Fruit fly (Drosophila melanogaster) whole organism, embryonic: ENCODE measurements around the gene Ror.
A peak's percentile ranks its signal among the peaks of the same experiment; 100 is the strongest.

ENCODE experiments used
- Abd-B ChIP-seq: fragments of 200-800 bp; sonication (Bioruptor generic); optimal IDR thresholded peaks from 2 replicates; lab custom pipeline; 2018; ENCODE audit warnings: missing biosample characterization, mild to moderate bottlenecking, missing genetic modification characterization, moderate library complexity
- B-H2 ChIP-seq: fragments of 200-800 bp; sonication (Bioruptor generic); optimal IDR thresholded peaks from 2 replicates; lab custom pipeline; 2018; ENCODE audit warnings: missing biosample characterization, mild to moderate bottlenecking, missing genetic modification characterization
- Bgb ChIP-seq: fragments of 200-800 bp; sonication (Bioruptor generic); IDR thresholded peaks from 2 replicates; pipeline ENCODE4 v1.3.6; 2022; ENCODE audit warnings: missing biosample characterization, missing genetic modification characterization; ENCODE audit not compliant: partially characterized antibody
- BtbVII ChIP-seq: fragments of 200-800 bp; sonication (Bioruptor generic); optimal IDR thresholded peaks from 3 replicates; lab custom pipeline; 2017; ENCODE audit warnings: missing biosample characterization, mild to moderate bottlenecking, missing genetic modification characterization
- CG1024 ChIP-seq: fragments of 200-800 bp; sonication (Bioruptor generic); IDR thresholded peaks from 2 replicates; pipeline ENCODE4 v1.3.6; 2022; ENCODE audit warnings: missing biosample characterization, missing genetic modification characterization
- CG10321 ChIP-seq: fragments of 200-800 bp; sonication (Bioruptor generic); IDR thresholded peaks from 2 replicates; pipeline ENCODE4 v1.3.6; 2022; ENCODE audit warnings: missing biosample characterization, missing genetic modification characterization
- CG11723 ChIP-seq: fragments of 200-800 bp; sonication (Bioruptor generic); optimal IDR thresholded peaks from 2 replicates; lab custom pipeline; 2017; ENCODE audit warnings: missing biosample characterization, mild to moderate bottlenecking, missing genetic modification characterization
- CG12391 ChIP-seq: fragments of 200-800 bp; sonication (Bioruptor generic); optimal IDR thresholded peaks from 3 replicates; lab custom pipeline; 2018; ENCODE audit warnings: missing biosample characterization, mild to moderate bottlenecking, missing genetic modification characterization, moderate library complexity
- CG1603 ChIP-seq: fragments of 200-800 bp; sonication (Bioruptor generic); optimal IDR thresholded peaks from 2 replicates; lab custom pipeline; 2019; ENCODE audit warnings: missing biosample characterization, mild to moderate bottlenecking, missing genetic modification characterization, moderate library complexity
- CG17385 ChIP-seq: fragments of 200-800 bp; sonication (Bioruptor generic); optimal IDR thresholded peaks from 3 replicates; lab custom pipeline; 2018; ENCODE audit warnings: missing biosample characterization, mild to moderate bottlenecking, missing genetic modification characterization
- CG18599 ChIP-seq: fragments of 200-800 bp; sonication (Bioruptor generic); optimal IDR thresholded peaks from 3 replicates; lab custom pipeline; 2017; ENCODE audit warnings: missing biosample characterization, missing genetic modification characterization, mild to moderate bottlenecking, moderate library complexity, missing genetic modification reagents
- CG2116 ChIP-seq: fragments of 200-800 bp; sonication (Bioruptor generic); optimal IDR thresholded peaks from 3 replicates; lab custom pipeline; 2018; ENCODE audit warnings: missing biosample characterization, mild to moderate bottlenecking, missing genetic modification characterization
- CG30020 ChIP-seq: fragments of 200-800 bp; optimal IDR thresholded peaks from 2 replicates; lab custom pipeline; 2019; ENCODE audit warnings: missing biosample characterization, mild to moderate bottlenecking, missing genetic modification characterization, moderate library complexity
- CG3281 ChIP-seq: fragments of 200-800 bp; sonication (Bioruptor generic); optimal IDR thresholded peaks from 3 replicates; lab custom pipeline; 2017; ENCODE audit warnings: missing biosample characterization, mild to moderate bottlenecking, missing genetic modification characterization
- CG34376 ChIP-seq: fragments of 200-800 bp; sonication (Bioruptor generic); optimal IDR thresholded peaks from 2 replicates; lab custom pipeline; 2018; ENCODE audit warnings: missing biosample characterization, mild to moderate bottlenecking, missing genetic modification characterization
- CG4424 ChIP-seq: fragments of 200-800 bp; sonication (Bioruptor generic); optimal IDR thresholded peaks from 3 replicates; lab custom pipeline; 2016; ENCODE audit warnings: missing biosample characterization, missing genetic modification characterization
- CG7357 ChIP-seq: fragments of 200-800 bp; sonication (Bioruptor generic); IDR thresholded peaks from 3 replicates; pipeline ENCODE4 v1.3.6; 2022; ENCODE audit warnings: missing biosample characterization, missing genetic modification characterization
- CG7963 ChIP-seq: fragments of 200-800 bp; sonication (Bioruptor generic); IDR thresholded peaks from 3 replicates; pipeline ENCODE4 v1.3.6; 2022; ENCODE audit warnings: missing biosample characterization, missing genetic modification characterization; ENCODE audit not compliant: partially characterized antibody
- CG8924 ChIP-seq: fragments of 200-800 bp; optimal IDR thresholded peaks from 3 replicates; lab custom pipeline; 2019; ENCODE audit warnings: missing biosample characterization, mild to moderate bottlenecking, missing genetic modification characterization, moderate library complexity
- CG9727 ChIP-seq: fragments of 200-800 bp; sonication (Bioruptor generic); optimal IDR thresholded peaks from 3 replicates; lab custom pipeline; 2017; ENCODE audit warnings: missing biosample characterization, mild to moderate bottlenecking, missing genetic modification characterization
- CkIIα-i1 ChIP-seq: fragments of 200-800 bp; sonication (Bioruptor generic); IDR thresholded peaks from 2 replicates; pipeline ENCODE4 v1.3.6; 2022; ENCODE audit warnings: missing biosample characterization, missing genetic modification characterization
- CrebB ChIP-seq: fragments of 200-800 bp; sonication (Bioruptor generic); optimal IDR thresholded peaks from 3 replicates; lab custom pipeline; 2018; ENCODE audit warnings: missing biosample characterization, mild to moderate bottlenecking, missing genetic modification characterization
- D19B ChIP-seq: fragments of 200-800 bp; sonication (Bioruptor generic); optimal IDR thresholded peaks from 2 replicates; lab custom pipeline; 2017; ENCODE audit warnings: missing biosample characterization, mild to moderate bottlenecking, missing genetic modification characterization
- Eip74EF ChIP-seq, 2 experiments: fragments of 200-800 bp in 1 of 2; fragments of >200 bp in 1 of 2; sonication (Bioruptor generic) in 1 of 2; optimal IDR thresholded peaks; 2 replicates each; lab custom pipeline; 2017 to 2019; ENCODE audit warnings: missing biosample characterization in 2 of 2, missing genetic modification characterization in 2 of 2, mild to moderate bottlenecking in 1 of 2, moderate library complexity in 1 of 2
- Gsc ChIP-seq: fragments of 200-800 bp; sonication (Bioruptor generic); IDR thresholded peaks from 2 replicates; pipeline ENCODE4 v1.3.6; 2022; ENCODE audit warnings: missing biosample characterization, missing genetic modification characterization
- HLH4C ChIP-seq: fragments of 200-800 bp; sonication (Bioruptor generic); IDR thresholded peaks from 3 replicates; pipeline ENCODE4 v1.3.6; 2022; ENCODE audit warnings: missing biosample characterization, missing genetic modification characterization; ENCODE audit not compliant: partially characterized antibody
- HLHmδ ChIP-seq: fragments of 200-800 bp; sonication (Bioruptor generic); optimal IDR thresholded peaks from 2 replicates; lab custom pipeline; 2018; ENCODE audit warnings: missing biosample characterization, mild to moderate bottlenecking, missing genetic modification characterization, moderate library complexity
- Hand ChIP-seq: fragments of 200-800 bp; sonication (Bioruptor generic); optimal IDR thresholded peaks from 2 replicates; lab custom pipeline; 2017; ENCODE audit warnings: mild to moderate bottlenecking, missing biosample characterization, missing genetic modification reagents, missing genetic modification characterization
- HmgD ChIP-seq: fragments of 200-800 bp; sonication (Bioruptor generic); optimal IDR thresholded peaks from 3 replicates; lab custom pipeline; 2016; ENCODE audit warnings: missing biosample characterization, missing genetic modification characterization
- Kr ChIP-seq: fragments of 200-800 bp; sonication (Bioruptor generic); optimal IDR thresholded peaks from 2 replicates; lab custom pipeline; 2017; ENCODE audit warnings: missing biosample characterization, mild to moderate bottlenecking, missing genetic modification characterization
- Meics ChIP-seq: fragments of 200-800 bp; sonication (Bioruptor generic); optimal IDR thresholded peaks from 2 replicates; lab custom pipeline; 2017; ENCODE audit warnings: missing biosample characterization, mild to moderate bottlenecking, missing genetic modification characterization
- NC2α ChIP-seq: fragments of 200-800 bp; sonication (Bioruptor generic); optimal IDR thresholded peaks from 2 replicates; lab custom pipeline; 2016; ENCODE audit warnings: missing biosample characterization, missing genetic modification characterization
- PHDP ChIP-seq: fragments of 200-800 bp; sonication (Bioruptor generic); optimal IDR thresholded peaks from 3 replicates; lab custom pipeline; 2018; ENCODE audit warnings: missing biosample characterization, mild to moderate bottlenecking, missing genetic modification characterization, moderate library complexity
- Spps ChIP-seq: fragments of 200-800 bp; sonication (Bioruptor generic); optimal IDR thresholded peaks from 2 replicates; lab custom pipeline; 2018; ENCODE audit warnings: missing biosample characterization, mild to moderate bottlenecking, missing genetic modification characterization
- ara ChIP-seq: fragments of 200-800 bp; sonication (Bioruptor generic); IDR thresholded peaks from 2 replicates; pipeline ENCODE4 v1.3.6; 2022; ENCODE audit warnings: missing biosample characterization, missing genetic modification characterization
- bab2 ChIP-seq: fragments of 200-800 bp; sonication (Bioruptor generic); optimal IDR thresholded peaks from 2 replicates; lab custom pipeline; 2016; ENCODE audit warnings: missing biosample characterization, missing genetic modification characterization
- bbx ChIP-seq: fragments of 200-800 bp; sonication (Bioruptor generic); IDR thresholded peaks from 2 replicates; pipeline ENCODE4 v1.3.6; 2022; ENCODE audit warnings: missing biosample characterization, missing genetic modification characterization; ENCODE audit not compliant: partially characterized antibody
- dan ChIP-seq: fragments of 200-800 bp; sonication (Bioruptor generic); IDR thresholded peaks from 2 replicates; pipeline ENCODE4 v1.3.6; 2022; ENCODE audit warnings: missing biosample characterization, missing genetic modification characterization
- dimm ChIP-seq: fragments of 200-800 bp; sonication (Bioruptor generic); IDR thresholded peaks from 2 replicates; pipeline ENCODE4 v1.3.6; 2022; ENCODE audit warnings: missing biosample characterization, missing genetic modification characterization
- esg ChIP-seq: fragments of 200-800 bp; sonication (Bioruptor generic); conservative IDR thresholded peaks from 2 replicates; pipeline ENCODE4 v1.3.6; 2022; ENCODE audit warnings: missing biosample characterization, missing genetic modification characterization
- ewg ChIP-seq: fragments of 200-800 bp; sonication (Bioruptor generic); optimal IDR thresholded peaks from 3 replicates; lab custom pipeline; 2017; ENCODE audit warnings: mild to moderate bottlenecking, missing biosample characterization, missing genetic modification reagents, missing genetic modification characterization
- gce ChIP-seq: fragments of 200-800 bp; sonication (Bioruptor generic); IDR thresholded peaks from 3 replicates; pipeline ENCODE4 v1.3.6; 2022; ENCODE audit warnings: missing biosample characterization, missing genetic modification characterization
- gsb-n ChIP-seq: fragments of 200-800 bp; sonication (Bioruptor generic); optimal IDR thresholded peaks from 3 replicates; lab custom pipeline; 2018; ENCODE audit warnings: missing biosample characterization, mild to moderate bottlenecking, missing genetic modification characterization
- h ChIP-seq: fragments of >200 bp; optimal IDR thresholded peaks from 2 replicates; lab custom pipeline; 2017
- kni ChIP-seq: fragments of 200-800 bp; sonication (Bioruptor generic); optimal IDR thresholded peaks from 3 replicates; lab custom pipeline; 2017; ENCODE audit warnings: mild to moderate bottlenecking, missing biosample characterization, missing genetic modification reagents, missing genetic modification characterization
- nmo ChIP-seq: fragments of 200-800 bp; sonication (Bioruptor generic); optimal IDR thresholded peaks from 2 replicates; lab custom pipeline; 2018; ENCODE audit warnings: missing biosample characterization, mild to moderate bottlenecking, missing genetic modification characterization, moderate library complexity
- odd ChIP-seq: fragments of 200-800 bp; sonication (Bioruptor generic); optimal IDR thresholded peaks from 2 replicates; lab custom pipeline; 2017; ENCODE audit warnings: missing biosample characterization, mild to moderate bottlenecking, missing genetic modification characterization
- pho ChIP-seq: fragments of 200-800 bp; sonication (Bioruptor generic); optimal IDR thresholded peaks from 2 replicates; lab custom pipeline; 2016; ENCODE audit warnings: missing biosample characterization, missing genetic modification characterization
- sens ChIP-seq: fragments of 200-800 bp; sonication (Bioruptor generic); peaks from one replicate; lab custom pipeline; 2016; ENCODE audit warnings: missing biosample characterization, missing genetic modification characterization
- sna ChIP-seq: fragments of 200-800 bp; sonication (Bioruptor generic); IDR thresholded peaks from 2 replicates; pipeline ENCODE4 v1.3.6; 2022; ENCODE audit warnings: missing biosample characterization, missing genetic modification characterization; ENCODE audit not compliant: partially characterized antibody
- tup ChIP-seq: fragments of 200-800 bp; sonication (Bioruptor generic); optimal IDR thresholded peaks from 2 replicates; lab custom pipeline; 2016; ENCODE audit warnings: missing biosample characterization, mild to moderate bottlenecking, missing genetic modification characterization, moderate library complexity

The Ror gene

dm6 chr2L:10277362-10277761, 25.7 kb downstream of the Ror start (continued):
- TF ChIP-seq B-H2 = peak; percentile 9
- peak; percentile 79 for TF ChIP-seq sna (GFP tag; lab: Robert Waterston, UW)
- TF ChIP-seq CG3281 = no peak
- no peak for TF ChIP-seq dan (GFP tag; lab: Robert Waterston, UW)
- no peak for TF ChIP-seq CG12391 (tag; lab: Kevin White, UChicago)
- no peak for TF ChIP-seq D19B (GFP tag; lab: Kevin White, UChicago)
- peak; percentile 93 for TF ChIP-seq CG7357 (GFP tag; lab: Robert Waterston, UW)
- peak; percentile 90 for TF ChIP-seq CG1603
- TF ChIP-seq Eip74EF (GFP tag; optimal IDR thresholded peaks at IDR 0.05; lab: Kevin White, UChicago) = no peak
- no peak for TF ChIP-seq Spps (tag; lab: Kevin White, UChicago)
- no peak for TF ChIP-seq NC2α (GFP tag; lab: Kevin White, UChicago)
- TF ChIP-seq sens (GFP tag; lab: Kevin White, UChicago) = no peak
- TF ChIP-seq CrebB = no peak
- no peak for TF ChIP-seq Hand (GFP tag; lab: Kevin White, UChicago)
- no peak for TF ChIP-seq CkIIα-i1 (GFP tag; lab: Robert Waterston, UW)
- TF ChIP-seq HLHmδ (GFP tag; lab: Kevin White, UChicago) = no peak
- TF ChIP-seq CG7963 = peak; percentile 84
- TF ChIP-seq esg (GFP tag; lab: Robert Waterston, UW) = no peak
- no peak for TF ChIP-seq ewg (GFP tag; lab: Kevin White, UChicago)
- TF ChIP-seq pho = no peak
- peak; percentile 42 for TF ChIP-seq CG2116 (GFP tag; lab: Kevin White, UChicago)
- TF ChIP-seq ara (GFP tag; lab: Robert Waterston, UW) = no peak
- no peak for TF ChIP-seq kni (GFP tag; lab: Kevin White, UChicago)
- TF ChIP-seq CG18599 (GFP tag; lab: Kevin White, UChicago) = no peak
- no peak for TF ChIP-seq CG1024 (GFP tag; lab: Robert Waterston, UW)
- no peak for TF ChIP-seq Abd-B (GFP tag; lab: Kevin White, UChicago)
- TF ChIP-seq dimm (GFP tag; lab: Robert Waterston, UW) = no peak
- no peak for TF ChIP-seq PHDP
- TF ChIP-seq Meics (GFP tag; lab: Kevin White, UChicago) = no peak
- TF ChIP-seq tup (GFP tag; lab: Kevin White, UChicago) = no peak
- no peak for TF ChIP-seq gsb-n (tag; lab: Kevin White, UChicago)
- TF ChIP-seq CG8924 = peak; percentile 63
- no peak for TF ChIP-seq CG11723 (GFP tag; lab: Kevin White, UChicago)
- no peak for TF ChIP-seq CG17385 (GFP tag; lab: Kevin White, UChicago)
- no peak for TF ChIP-seq CG9727
- TF ChIP-seq HLH4C (GFP tag; lab: Robert Waterston, UW) = peak; percentile 87
- TF ChIP-seq Bgb (GFP tag; lab: Robert Waterston, UW) = peak; percentile 96
- peak; percentile 96 for TF ChIP-seq bbx (GFP tag; lab: Robert Waterston, UW)
- no peak for TF ChIP-seq Gsc
- TF ChIP-seq HmgD (GFP tag; lab: Kevin White, UChicago) = no peak
- peak; percentile 96 for TF ChIP-seq CG30020
- no peak for TF ChIP-seq CG4424 (GFP tag; lab: Kevin White, UChicago)
- no peak for TF ChIP-seq bab2
- no peak for TF ChIP-seq Kr (GFP tag; lab: Kevin White, UChicago)
- no peak for TF ChIP-seq CG34376 (GFP tag; lab: Kevin White, UChicago)
- no peak for TF ChIP-seq odd (GFP tag; lab: Kevin White, UChicago)
- no peak for TF ChIP-seq BtbVII (GFP tag; lab: Kevin White, UChicago)
- TF ChIP-seq gce (GFP tag; lab: Robert Waterston, UW) = no peak
- TF ChIP-seq nmo (GFP tag; lab: Kevin White, UChicago) = peak; percentile 16
- no peak for TF ChIP-seq h (lab: Kevin White, UChicago)
- no peak for TF ChIP-seq CG10321 (GFP tag; lab: Robert Waterston, UW)
